Worm (Caenorhabditis elegans): Measurements from ENCODE around the gene rfth-1.

DNA sequence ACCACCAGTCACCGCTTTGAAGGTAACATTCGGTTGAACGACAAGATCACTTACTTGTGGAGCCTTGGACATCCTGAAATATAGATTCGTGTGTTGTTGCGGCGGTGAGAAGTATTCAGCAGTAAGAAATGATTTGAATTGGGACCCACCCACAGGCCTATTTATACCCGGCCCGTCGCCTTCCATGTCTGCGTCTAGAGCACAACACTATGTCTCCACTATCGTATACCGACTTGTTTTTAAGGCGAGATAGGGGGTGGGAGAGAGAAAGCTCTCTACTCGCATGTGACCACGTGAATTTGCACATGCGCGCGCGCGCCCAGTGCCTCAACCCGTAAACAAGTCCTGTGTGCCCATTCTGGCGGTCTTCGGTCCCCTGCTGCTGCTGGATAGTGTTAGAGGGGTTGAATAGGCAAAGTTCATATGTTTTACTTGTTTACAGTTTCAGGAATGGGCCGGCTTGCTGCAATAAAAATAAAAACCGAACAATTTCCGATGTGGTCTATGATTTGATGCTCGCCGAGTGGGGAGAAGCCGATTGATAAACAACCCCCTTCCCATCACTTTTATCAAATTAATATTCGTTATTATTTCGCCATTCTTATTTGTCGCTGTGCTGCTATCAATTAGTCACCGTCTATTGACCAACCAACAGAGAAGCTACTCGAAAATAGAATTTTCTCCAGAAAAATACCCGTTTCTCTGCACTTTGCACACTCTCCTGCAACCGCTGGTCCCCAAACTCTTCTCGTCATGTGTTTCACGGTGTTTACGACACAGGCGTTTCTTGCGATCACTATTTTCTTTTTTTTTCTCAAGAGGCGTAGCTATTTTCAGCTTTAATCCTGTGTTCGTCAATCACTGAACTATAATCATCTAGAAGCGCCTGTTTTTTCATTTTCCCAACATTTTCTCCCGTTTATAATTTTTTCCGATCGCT, 41.1 kb downstream of the rfth-1 start:
- TF ChIP-seq tra-4 (tag; optimal IDR thresholded peaks at IDR 0.05), result no peak
- no peak for TF ChIP-seq aly-1 (tag; optimal IDR thresholded peaks at IDR 0.05)
- no peak for TF ChIP-seq hnd-1 (tag; optimal IDR thresholded peaks at IDR 0.05)
- TF ChIP-seq ama-1 (optimal IDR thresholded peaks at IDR 0.05), result no peak
- TF ChIP-seq F13C5.2 (tag; optimal IDR thresholded peaks at IDR 0.05), result no peak
- TF ChIP-seq ceh-36 (tag; optimal IDR thresholded peaks at IDR 0.05), result no peak

All from whole organism, early embryonic.